Fruit fly (Drosophila melanogaster) Kc167 (cell line): ENCODE measurements around the gene CG18746.

Source experiments
- Sin3A ChIP-seq: fragments of >200 bp; optimal IDR thresholded peaks from 2 replicates; lab custom pipeline; 2018; ENCODE audit warnings: missing external identifiers
- h ChIP-seq: fragments of >200 bp; optimal IDR thresholded peaks from 3 replicates; lab custom pipeline; 2018; ENCODE audit warnings: missing external identifiers
- insv ChIP-seq: fragments of >200 bp; optimal IDR thresholded peaks from 3 replicates; lab custom pipeline; 2018; ENCODE audit warnings: missing external identifiers
- psq ChIP-seq: fragments of >200 bp; optimal IDR thresholded peaks from 2 replicates; lab custom pipeline; 2017; ENCODE audit warnings: missing external identifiers
- ttk ChIP-seq: sonication (Bioruptor generic); optimal IDR thresholded peaks from 2 replicates; lab custom pipeline; 2017; ENCODE audit warnings: missing external identifiers

dm6 chr3R:7785784-7786183 is 4.2 kb downstream of the CG18746 start, which contains the start of gene CG18745:
- TF ChIP-seq h (no peak), psq (no peak), ttk (lab: Kevin White, UChicago) (no peak), Sin3A (lab: Kevin White, UChicago) (no peak), insv (lab: Kevin White, UChicago) (no peak)
